Fruit fly (Drosophila melanogaster) whole organism, embryonic: ENCODE results near the gene ninaG.
A peak's percentile ranks its signal among the peaks of the same experiment; 100 is the strongest.

Experiments
- CG10366 ChIP-seq: fragments of 200-800 bp; sonication (Bioruptor generic); IDR thresholded peaks from 2 replicates; pipeline ENCODE4 v1.3.6; 2022; ENCODE audit warnings: missing biosample characterization, missing genetic modification characterization
- CG11504 ChIP-seq: fragments of 200-800 bp; sonication (Bioruptor generic); optimal IDR thresholded peaks from 3 replicates; lab custom pipeline; 2019; ENCODE audit warnings: missing biosample characterization, mild to moderate bottlenecking, missing genetic modification characterization, moderate library complexity
- CG11560 ChIP-seq: fragments of 200-800 bp; sonication (Bioruptor generic); IDR thresholded peaks from 3 replicates; pipeline ENCODE4 v1.3.6; 2022; ENCODE audit warnings: missing biosample characterization, missing genetic modification characterization
- CG12104 ChIP-seq: fragments of 200-800 bp; sonication (Bioruptor generic); optimal IDR thresholded peaks from 3 replicates; lab custom pipeline; 2016; ENCODE audit warnings: missing biosample characterization, missing genetic modification characterization
- CG12236 ChIP-seq: fragments of 200-800 bp; sonication (Bioruptor generic); optimal IDR thresholded peaks from 2 replicates; lab custom pipeline; 2016; ENCODE audit warnings: missing biosample characterization, missing genetic modification characterization
- CG12942 ChIP-seq: fragments of 200-800 bp; sonication (Bioruptor generic); optimal IDR thresholded peaks from 3 replicates; lab custom pipeline; 2016; ENCODE audit warnings: missing biosample characterization, missing genetic modification characterization
- CG15601 ChIP-seq: fragments of 200-800 bp; sonication (Bioruptor generic); optimal IDR thresholded peaks from 3 replicates; lab custom pipeline; 2019; ENCODE audit warnings: missing biosample characterization, mild to moderate bottlenecking, missing genetic modification characterization, moderate library complexity
- CG17359 ChIP-seq: fragments of 200-800 bp; sonication (Bioruptor generic); optimal IDR thresholded peaks from 3 replicates; lab custom pipeline; 2018; ENCODE audit warnings: missing biosample characterization, mild to moderate bottlenecking, missing genetic modification characterization, moderate library complexity
- CG17385 ChIP-seq: fragments of 200-800 bp; sonication (Bioruptor generic); optimal IDR thresholded peaks from 3 replicates; lab custom pipeline; 2018; ENCODE audit warnings: missing biosample characterization, mild to moderate bottlenecking, missing genetic modification characterization
- CG1792 ChIP-seq: fragments of 200-800 bp; sonication (Bioruptor generic); optimal IDR thresholded peaks from 2 replicates; lab custom pipeline; 2016; ENCODE audit warnings: missing biosample characterization, missing genetic modification characterization
- CG2712 ChIP-seq: fragments of 200-800 bp; optimal IDR thresholded peaks from 3 replicates; lab custom pipeline; 2019; ENCODE audit warnings: missing biosample characterization, mild to moderate bottlenecking, missing genetic modification characterization, moderate library complexity
- CG30403 ChIP-seq: fragments of 200-800 bp; sonication (Bioruptor generic); optimal IDR thresholded peaks from 3 replicates; lab custom pipeline; 2016; ENCODE audit warnings: missing biosample characterization, missing genetic modification characterization
- CG31365 ChIP-seq: fragments of 200-800 bp; sonication (Bioruptor generic); optimal IDR thresholded peaks from 2 replicates; lab custom pipeline; 2018; ENCODE audit warnings: missing biosample characterization, mild to moderate bottlenecking, missing genetic modification characterization
- CG31388 ChIP-seq: fragments of 200-800 bp; sonication (Bioruptor generic); optimal IDR thresholded peaks from 2 replicates; lab custom pipeline; 2016; ENCODE audit warnings: missing biosample characterization, missing genetic modification characterization
- CG3163 ChIP-seq: fragments of 200-800 bp; sonication (Bioruptor generic); optimal IDR thresholded peaks from 3 replicates; lab custom pipeline; 2016; ENCODE audit warnings: missing biosample characterization, missing genetic modification characterization
- CG32772 ChIP-seq: fragments of 200-800 bp; sonication (Bioruptor generic); IDR thresholded peaks from 2 replicates; pipeline ENCODE4 v1.3.6; 2022; ENCODE audit warnings: missing biosample characterization, missing genetic modification characterization
- CG3995 ChIP-seq: fragments of 200-800 bp; sonication (Bioruptor generic); optimal IDR thresholded peaks from 3 replicates; lab custom pipeline; 2016; ENCODE audit warnings: missing biosample characterization, missing genetic modification characterization
- CG6272 ChIP-seq: fragments of 200-800 bp; sonication (Bioruptor generic); IDR thresholded peaks from 2 replicates; pipeline ENCODE4 v1.3.6; 2022; ENCODE audit warnings: missing biosample characterization, missing genetic modification characterization
- CG6689 ChIP-seq: fragments of 200-800 bp; sonication (Bioruptor generic); IDR thresholded peaks from 2 replicates; pipeline ENCODE4 v1.3.6; 2022; ENCODE audit warnings: missing biosample characterization, missing genetic modification characterization
- CG7928 ChIP-seq: fragments of 200-800 bp; sonication (Bioruptor generic); optimal IDR thresholded peaks from 2 replicates; lab custom pipeline; 2017; ENCODE audit warnings: missing biosample characterization, mild to moderate bottlenecking, missing genetic modification characterization
- CG9609 ChIP-seq: fragments of 200-800 bp; sonication (Bioruptor generic); optimal IDR thresholded peaks from 3 replicates; lab custom pipeline; 2016; ENCODE audit warnings: missing biosample characterization, missing genetic modification characterization
- Dek ChIP-seq: fragments of 200-800 bp; sonication (Bioruptor generic); optimal IDR thresholded peaks from 3 replicates; lab custom pipeline; 2019; ENCODE audit warnings: missing biosample characterization, mild to moderate bottlenecking, missing genetic modification characterization, moderate library complexity
- Dp ChIP-seq: fragments of 200-800 bp; sonication (Bioruptor generic); optimal IDR thresholded peaks from 2 replicates; lab custom pipeline; 2018; ENCODE audit warnings: missing biosample characterization, mild to moderate bottlenecking, missing genetic modification characterization, moderate library complexity
- Jarid2 ChIP-seq: fragments of 200-800 bp; sonication (Bioruptor generic); optimal IDR thresholded peaks from 3 replicates; lab custom pipeline; 2017; ENCODE audit warnings: mild to moderate bottlenecking, missing biosample characterization, missing genetic modification reagents, missing genetic modification characterization
- Mrtf ChIP-seq: fragments of 200-800 bp; sonication (Bioruptor generic); IDR thresholded peaks from 3 replicates; pipeline ENCODE4 v1.3.6; 2022; ENCODE audit warnings: missing biosample characterization, missing genetic modification characterization
- NC2β ChIP-seq: fragments of 200-800 bp; sonication (Bioruptor generic); optimal IDR thresholded peaks from 2 replicates; lab custom pipeline; 2016; ENCODE audit warnings: missing biosample characterization, missing genetic modification characterization
- NK7.1 ChIP-seq: fragments of 200-800 bp; sonication (Bioruptor generic); optimal IDR thresholded peaks from 3 replicates; lab custom pipeline; 2016; ENCODE audit warnings: missing biosample characterization, missing genetic modification characterization
- Poxn ChIP-seq: fragments of 200-800 bp; sonication (Bioruptor generic); IDR thresholded peaks from 2 replicates; pipeline ENCODE4 v1.3.6; 2022; ENCODE audit warnings: missing biosample characterization, missing genetic modification characterization
- Scr ChIP-seq: fragments of 200-800 bp; sonication (Bioruptor generic); IDR thresholded peaks from 2 replicates; pipeline ENCODE4 v1.3.6; 2022; ENCODE audit warnings: missing biosample characterization, missing genetic modification characterization; ENCODE audit not compliant: partially characterized antibody
- Sox100B ChIP-seq: fragments of 200-800 bp; sonication (Bioruptor generic); optimal IDR thresholded peaks from 3 replicates; lab custom pipeline; 2018; ENCODE audit warnings: missing biosample characterization, mild to moderate bottlenecking, missing genetic modification characterization
- Spps ChIP-seq: fragments of 200-800 bp; sonication (Bioruptor generic); optimal IDR thresholded peaks from 2 replicates; lab custom pipeline; 2018; ENCODE audit warnings: missing biosample characterization, mild to moderate bottlenecking, missing genetic modification characterization
- Sry-β ChIP-seq: fragments of 200-800 bp; sonication (Bioruptor generic); optimal IDR thresholded peaks from 2 replicates; lab custom pipeline; 2018; ENCODE audit warnings: missing biosample characterization, mild to moderate bottlenecking, missing genetic modification characterization, moderate library complexity
- bcd ChIP-seq: fragments of 200-800 bp; sonication (Bioruptor generic); optimal IDR thresholded peaks from 2 replicates; lab custom pipeline; 2017; ENCODE audit warnings: missing biosample characterization, mild to moderate bottlenecking, missing genetic modification characterization
- bowl ChIP-seq: fragments of 200-800 bp; sonication (Bioruptor generic); IDR thresholded peaks from 2 replicates; pipeline ENCODE4 v1.3.6; 2022; ENCODE audit warnings: missing biosample characterization, missing genetic modification characterization
- chn ChIP-seq: fragments of 200-800 bp; sonication (Bioruptor generic); optimal IDR thresholded peaks from 2 replicates; lab custom pipeline; 2016; ENCODE audit warnings: missing biosample characterization, missing genetic modification characterization
- cwo ChIP-seq: fragments of 200-800 bp; sonication (Bioruptor generic); optimal IDR thresholded peaks from 3 replicates; lab custom pipeline; 2017; ENCODE audit warnings: missing biosample characterization, missing genetic modification characterization, mild to moderate bottlenecking, moderate library complexity, missing genetic modification reagents
- da ChIP-seq: fragments of 200-800 bp; sonication (Bioruptor generic); optimal IDR thresholded peaks from 2 replicates; lab custom pipeline; 2016; ENCODE audit warnings: missing biosample characterization, missing genetic modification characterization
- dpn ChIP-seq, 2 experiments: fragments of 200-800 bp; sonication (Bioruptor generic); optimal IDR thresholded peaks; 3 replicates each; lab custom pipeline; 2016; ENCODE audit warnings: missing biosample characterization in 2 of 2, missing genetic modification characterization in 2 of 2
- ems ChIP-seq: fragments of 200-800 bp; sonication (Bioruptor generic); optimal IDR thresholded peaks from 3 replicates; lab custom pipeline; 2016; ENCODE audit warnings: missing biosample characterization, missing genetic modification characterization
- fd102C ChIP-seq: fragments of 200-800 bp; sonication (Bioruptor generic); optimal IDR thresholded peaks from 2 replicates; lab custom pipeline; 2018; ENCODE audit warnings: missing biosample characterization, mild to moderate bottlenecking, missing genetic modification characterization, moderate library complexity
- gcm ChIP-seq: fragments of 200-800 bp; sonication (Bioruptor generic); optimal IDR thresholded peaks from 2 replicates; lab custom pipeline; 2019; ENCODE audit warnings: missing biosample characterization, mild to moderate bottlenecking, missing genetic modification characterization, moderate library complexity
- hb ChIP-seq: fragments of 200-800 bp; sonication (Bioruptor generic); IDR thresholded peaks from 3 replicates; pipeline ENCODE4 v1.3.6; 2022; ENCODE audit warnings: missing biosample characterization, missing genetic modification characterization; ENCODE audit not compliant: partially characterized antibody
- lbe ChIP-seq: fragments of 200-800 bp; sonication (Bioruptor generic); optimal IDR thresholded peaks from 2 replicates; lab custom pipeline; 2016; ENCODE audit warnings: missing biosample characterization, mild to moderate bottlenecking, missing genetic modification characterization
- lilli ChIP-seq: fragments of 200-800 bp; sonication (Bioruptor generic); optimal IDR thresholded peaks from 3 replicates; lab custom pipeline; 2016; ENCODE audit warnings: missing biosample characterization, missing genetic modification characterization
- nmo ChIP-seq: fragments of 200-800 bp; sonication (Bioruptor generic); optimal IDR thresholded peaks from 2 replicates; lab custom pipeline; 2018; ENCODE audit warnings: missing biosample characterization, mild to moderate bottlenecking, missing genetic modification characterization, moderate library complexity
- nom ChIP-seq: fragments of 200-800 bp; sonication (Bioruptor generic); optimal IDR thresholded peaks from 2 replicates; lab custom pipeline; 2017; ENCODE audit warnings: missing biosample characterization, missing genetic modification characterization, mild to moderate bottlenecking, moderate library complexity, missing genetic modification reagents
- pfk ChIP-seq: fragments of 200-800 bp; sonication (Bioruptor generic); optimal IDR thresholded peaks from 2 replicates; lab custom pipeline; 2018; ENCODE audit warnings: missing biosample characterization, mild to moderate bottlenecking, missing genetic modification characterization, moderate library complexity
- repo ChIP-seq: fragments of 200-800 bp; sonication (Bioruptor generic); optimal IDR thresholded peaks from 2 replicates; lab custom pipeline; 2016; ENCODE audit warnings: missing biosample characterization, missing genetic modification characterization
- row ChIP-seq: fragments of 200-800 bp; sonication (Bioruptor generic); IDR thresholded peaks from 3 replicates; pipeline ENCODE4 v1.3.6; 2022; ENCODE audit warnings: missing biosample characterization, missing genetic modification characterization
- so ChIP-seq: fragments of 200-800 bp; sonication (Bioruptor generic); IDR thresholded peaks from 3 replicates; pipeline ENCODE4 v1.3.6; 2022; ENCODE audit warnings: missing biosample characterization, missing genetic modification characterization
- stwl ChIP-seq: fragments of 200-800 bp; sonication (Bioruptor generic); optimal IDR thresholded peaks from 3 replicates; lab custom pipeline; 2018; ENCODE audit warnings: missing biosample characterization, mild to moderate bottlenecking, missing genetic modification characterization, moderate library complexity

ninaG gene

DNA sequence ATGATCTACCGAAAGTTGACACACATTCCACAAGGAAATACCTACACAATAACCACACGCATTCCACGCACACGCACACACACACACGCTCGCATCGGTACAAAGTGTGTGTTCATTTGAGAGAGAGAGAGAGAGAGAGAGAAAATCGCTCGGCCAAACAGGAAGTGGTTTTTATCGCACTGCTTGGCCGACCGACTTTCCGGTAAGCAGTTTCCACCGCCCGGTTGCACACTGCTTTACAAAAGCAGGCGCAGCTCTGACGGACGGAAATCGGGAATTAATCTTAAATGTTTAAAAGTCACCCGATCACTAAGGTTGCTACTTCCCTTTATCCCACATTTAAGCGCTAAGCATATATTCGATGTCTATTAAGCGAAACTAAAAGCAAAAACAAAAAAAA, 28.7 kb downstream of the ninaG start (continued):
- TF ChIP-seq Spps (tag; lab: Kevin White, UChicago) = peak; percentile 30
- peak; percentile 24 for TF ChIP-seq CG9609 (GFP tag; lab: Kevin White, UChicago)
- peak; percentile 62 for TF ChIP-seq Sox100B
- TF ChIP-seq CG11504 = no peak
- no peak for TF ChIP-seq cwo (GFP tag; lab: Kevin White, UChicago)
- peak; percentile 65 for TF ChIP-seq NK7.1
- TF ChIP-seq CG30403 (GFP tag; lab: Kevin White, UChicago) = peak; percentile 23
- no peak for TF ChIP-seq lilli (GFP tag; lab: Kevin White, UChicago)
- TF ChIP-seq CG17359 (tag; lab: Kevin White, UChicago) = no peak
- TF ChIP-seq lbe (GFP tag; lab: Kevin White, UChicago) = no peak
- TF ChIP-seq repo (GFP tag; lab: Kevin White, UChicago) = no peak
- peak; percentile 73 for TF ChIP-seq CG12236
- TF ChIP-seq CG11560 = no peak
- TF ChIP-seq CG6689 (GFP tag; lab: Robert Waterston, UW) = peak; percentile 45; the same call in 1 of the 2 replicates
- TF ChIP-seq CG12104 (GFP tag; lab: Kevin White, UChicago) = peak; percentile 57
- no peak for TF ChIP-seq Dek (tag; lab: Kevin White, UChicago)
- TF ChIP-seq Jarid2 (GFP tag; lab: Kevin White, UChicago) = peak; percentile 42
- TF ChIP-seq pfk = peak; percentile 41
- TF ChIP-seq chn (GFP tag; lab: Kevin White, UChicago) = peak; percentile 62
- no peak for TF ChIP-seq row (GFP tag; lab: Robert Waterston, UW)
- TF ChIP-seq CG31388 (GFP tag; lab: Kevin White, UChicago) = no peak
- TF ChIP-seq Mrtf = peak; percentile 62; the same call in 2 of the 3 replicates
- TF ChIP-seq CG3995 = no peak
- TF ChIP-seq CG7928 (GFP tag; lab: Kevin White, UChicago) = no peak
- TF ChIP-seq CG17385 (GFP tag; lab: Kevin White, UChicago) = peak; percentile 67
- peak; percentile 59 for TF ChIP-seq CG15601 (tag; lab: Kevin White, UChicago)
- no peak for TF ChIP-seq Dp
- peak; percentile 80 for TF ChIP-seq bcd (GFP tag; lab: Kevin White, UChicago)
- TF ChIP-seq CG2712 (tag; lab: Kevin White, UChicago) = no peak
- TF ChIP-seq Poxn = no peak
- TF ChIP-seq CG31365 (tag; lab: Kevin White, UChicago) = peak; percentile 96
- TF ChIP-seq Sry-β (GFP tag; lab: Kevin White, UChicago) = peak; percentile 33
- TF ChIP-seq stwl = peak; percentile 93
- no peak for TF ChIP-seq ems
- peak; percentile 41; the same call in 1 of the 2 replicates for TF ChIP-seq CG6272 (GFP tag; lab: Robert Waterston, UW)
- no peak for TF ChIP-seq bowl
- TF ChIP-seq NC2β (GFP tag; lab: Kevin White, UChicago) = no peak
- peak; percentile 2 for TF ChIP-seq CG3163 (GFP tag; lab: Kevin White, UChicago)
- peak; percentile 42 for TF ChIP-seq CG10366
- TF ChIP-seq fd102C (GFP tag; lab: Kevin White, UChicago) = peak; percentile 91
- no peak for TF ChIP-seq hb (GFP tag; lab: Robert Waterston, UW)
- TF ChIP-seq nom (GFP tag; lab: Kevin White, UChicago) = no peak
- TF ChIP-seq CG1792 (GFP tag; lab: Kevin White, UChicago) = no peak
- peak; percentile 21 for TF ChIP-seq CG12942 (GFP tag; lab: Kevin White, UChicago)
- no peak for TF ChIP-seq gcm
- TF ChIP-seq Scr (GFP tag; lab: Robert Waterston, UW) = no peak
- TF ChIP-seq dpn (GFP tag; optimal IDR thresholded peaks at IDR 0.05; lab: Kevin White, UChicago) = peak; percentile 2 to 73
- TF ChIP-seq nmo = peak; percentile 63
- TF ChIP-seq CG32772 = peak; percentile 57
- TF ChIP-seq so (GFP tag; lab: Robert Waterston, UW) = no peak; the same call in 2 of the 3 replicates
- TF ChIP-seq da (GFP tag; lab: Kevin White, UChicago) = peak; percentile 11
